Worm (Caenorhabditis elegans): ENCODE results near the gene K07C5.3.

ce11 chrV:10297099-10297498, 45.7 kb upstream of the K07C5.3 start, which contains the start of gene B0024.4:
- TF ChIP-seq him-1 (tag; optimal IDR thresholded peaks at IDR 0.05), result no peak
- no peak for TF ChIP-seq W03F9.2 (tag; optimal IDR thresholded peaks at IDR 0.05)
- no peak for TF ChIP-seq dao-5 (tag; optimal IDR thresholded peaks at IDR 0.05)

Data from whole organism, L4/young adult.